Worm (Caenorhabditis elegans): ENCODE data around the gene ctf-4.

The ctf-4 gene

ce11 chrV:10961448-10961870 lies 3.9 kb downstream of the ctf-4 start (continued):
- TF ChIP-seq lin-40 (tag; optimal IDR thresholded peaks at IDR 0.05): peak; percentile 34
- TF ChIP-seq chd-7 (tag; optimal IDR thresholded peaks at IDR 0.05): no peak
- TF ChIP-seq B0261.1 (tag; optimal IDR thresholded peaks at IDR 0.05): no peak
- TF ChIP-seq C17E4.6 (GFP tag; IDR thresholded peaks at IDR 0.05): no peak
- TF ChIP-seq ekl-4 (GFP tag; IDR thresholded peaks at IDR 0.05): 0 out of 2 replicates have a peak, but pooled peaks have one; percentile 39
- no peak for TF ChIP-seq snpc-4 (GFP tag; optimal IDR thresholded peaks at IDR 0.05)
- TF ChIP-seq snpc-4 (tag; optimal IDR thresholded peaks at IDR 0.05): peak in 1 of 4 experiments; percentile 23
- no peak for TF ChIP-seq xnd-1 (tag; optimal IDR thresholded peaks at IDR 0.05)
- TF ChIP-seq madf-6 (GFP tag; IDR thresholded peaks at IDR 0.05): 0 out of 2 replicates have a peak, but pooled peaks have one; percentile 12
- TF ChIP-seq F52B5.7 (tag; optimal IDR thresholded peaks at IDR 0.05): peak; percentile 28
- TF ChIP-seq tbp1 (GFP tag; optimal IDR thresholded peaks at IDR 0.05): peak; percentile 10
- TF ChIP-seq lsl-1 (GFP tag; optimal IDR thresholded peaks at IDR 0.05): no peak
- no peak for TF ChIP-seq mel-28 (tag; optimal IDR thresholded peaks at IDR 0.05; ENCODE audit: borderline replicate concordance)
- TF ChIP-seq dox-1 (GFP tag; IDR thresholded peaks at IDR 0.05): peak; percentile 44; the same call in 1 of the 2 replicates
- TF ChIP-seq zfh-2 (GFP tag; conservative IDR thresholded peaks at IDR 0.05): peak; percentile 86
- peak; percentile 36; the same call in 1 of the 2 replicates for TF ChIP-seq B0336.3 (GFP tag; IDR thresholded peaks at IDR 0.05)

DNA sequence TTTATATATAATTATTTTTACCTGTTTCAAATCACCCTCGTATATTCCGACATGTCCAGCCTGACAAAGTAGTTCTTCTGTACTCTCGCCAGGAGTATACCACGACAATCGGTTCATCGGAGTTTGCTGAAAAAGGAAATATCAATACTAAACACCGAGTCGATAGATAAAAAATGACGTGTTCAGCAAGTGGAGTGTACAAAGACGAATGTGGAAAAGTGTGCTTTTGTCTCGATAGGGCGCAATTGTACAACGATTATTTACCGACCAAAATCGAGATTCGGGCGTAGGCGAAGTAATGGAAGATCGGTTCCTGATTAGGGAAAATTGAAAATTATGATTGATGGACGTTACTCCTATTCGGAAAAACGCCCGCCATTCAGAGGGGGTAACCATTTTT lies 4.8 kb downstream of the ctf-4 start, which contains the start of gene vps-36:
vps-36 (minus strand) TSS at position 126 of the 400 bp plus-strand sequence.
- TF ChIP-seq madf-10 (tag; optimal IDR thresholded peaks at IDR 0.05) (no peak), Y53G8AR.9 (GFP tag; conservative IDR thresholded peaks at IDR 0.05) (0 out of 2 replicates have a peak, but pooled peaks have one; percentile 10), dox-1 (GFP tag; IDR thresholded peaks at IDR 0.05) (peak; percentile 48), nhr-80 (tag; optimal IDR thresholded peaks at IDR 0.05) (peak; percentile 90), pbrm-1 (GFP tag; IDR thresholded peaks at IDR 0.05) (peak; percentile 57; the same call in 1 of the 2 replicates), atf-7 (tag; optimal IDR thresholded peaks at IDR 0.05) (peak; percentile 11), lag-1 (GFP tag; IDR thresholded peaks at IDR 0.05) (no peak), snpc-4 (GFP tag; optimal IDR thresholded peaks at IDR 0.05) (no peak), snpc-4 (tag; optimal IDR thresholded peaks at IDR 0.05) (no peak), ekl-4 (GFP tag; IDR thresholded peaks at IDR 0.05) (0 out of 2 replicates have a peak, but pooled peaks have one; percentile 43), let-607 (tag; optimal IDR thresholded peaks at IDR 0.05) (peak; percentile 37 to 77)

DNA sequence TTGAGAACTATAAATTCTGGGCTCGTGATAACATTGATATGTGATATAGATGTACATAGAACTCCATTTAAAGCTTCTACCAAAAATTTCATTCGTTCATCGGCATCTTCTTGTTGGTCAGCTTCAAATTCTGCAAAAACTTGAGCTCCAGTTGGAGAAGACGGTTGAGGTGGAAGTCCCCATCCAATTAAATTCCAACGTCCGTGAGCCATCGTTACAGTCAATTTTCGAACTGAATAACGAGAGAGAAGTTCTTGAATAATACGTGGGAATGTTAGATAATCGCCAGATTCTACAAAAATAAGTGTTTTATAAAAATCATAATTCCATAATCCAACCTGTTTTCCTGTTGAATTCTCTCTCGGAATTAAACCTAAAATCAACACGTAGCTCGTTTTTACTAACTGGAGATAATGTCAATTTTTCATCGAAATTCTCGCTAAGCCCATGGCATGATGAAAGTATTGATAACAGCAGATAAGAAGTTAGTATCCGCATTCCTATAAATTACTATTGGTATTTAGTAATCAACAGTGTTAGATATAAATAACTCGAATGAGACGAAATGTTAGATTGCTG lies 6.9 kb downstream of the ctf-4 start, which contains the start of gene pigt-1:
pigt-1 (minus strand) TSS at position 500 of the 579 bp plus-strand sequence.
- TF ChIP-seq ets-4 (GFP tag; optimal IDR thresholded peaks at IDR 0.05) (peak; percentile 11), dox-1 (GFP tag; IDR thresholded peaks at IDR 0.05) (no peak), mxl-1 (tag; optimal IDR thresholded peaks at IDR 0.05) (no peak), somi-1 (GFP tag; optimal IDR thresholded peaks at IDR 0.05) (no peak), madf-6 (GFP tag; IDR thresholded peaks at IDR 0.05) (no peak), lin-40 (tag; optimal IDR thresholded peaks at IDR 0.05) (no peak), T26A5.8 (tag; optimal IDR thresholded peaks at IDR 0.05) (no peak), nhr-120 (GFP tag; IDR thresholded peaks at IDR 0.05) (no peak), mcd-1 (GFP tag; IDR thresholded peaks at IDR 0.05) (peak; percentile 28; the same call in 1 of the 2 replicates), atf-7 (tag; optimal IDR thresholded peaks at IDR 0.05) (no peak), him-1 (tag; optimal IDR thresholded peaks at IDR 0.05) (no peak), B0336.3 (GFP tag; IDR thresholded peaks at IDR 0.05) (peak; percentile 66; the same call in 1 of the 2 replicates), Y67H2A.10 (GFP tag; conservative IDR thresholded peaks at IDR 0.05) (no peak), egl-18 (GFP tag; IDR thresholded peaks at IDR 0.05) (no peak), ama-1 (optimal IDR thresholded peaks at IDR 0.05) (peak; percentile 60), ama-1 (GFP tag; optimal IDR thresholded peaks at IDR 0.05) (no peak), cebp-1 (GFP tag; IDR thresholded peaks at IDR 0.05) (no peak), cebp-1 (tag; optimal IDR thresholded peaks at IDR 0.05) (peak; percentile 30), gei-17 (GFP tag; optimal IDR thresholded peaks at IDR 0.05) (no peak), ceh-100 (GFP tag; IDR thresholded peaks at IDR 0.05) (no peak), lin-54 (GFP tag; optimal IDR thresholded peaks at IDR 0.05) (peak; percentile 29), rcor-1 (GFP tag; IDR thresholded peaks at IDR 0.05) (no peak), xnd-1 (tag; optimal IDR thresholded peaks at IDR 0.05) (no peak), F57A8.1 (GFP tag; optimal IDR thresholded peaks at IDR 0.05) (no peak), hmg-1.2 (GFP tag; IDR thresholded peaks at IDR 0.05) (0 out of 2 replicates have a peak, but pooled peaks have one; percentile 10), ztf-28 (GFP tag; IDR thresholded peaks at IDR 0.05) (no peak), Y53F4B.3 (GFP tag; IDR thresholded peaks at IDR 0.05) (no peak), B0019.2 (GFP tag; conservative IDR thresholded peaks at IDR 0.05) (no peak)

Data from whole organism, young adult.